Fruit fly (Drosophila melanogaster) whole organism, prepupa: ENCODE measurements around the gene Pnn.

Experiments used
- CG16779 ChIP-seq: fragments of 200-800 bp; sonication (Bioruptor generic); optimal IDR thresholded peaks from 3 replicates; lab custom pipeline; 2017; ENCODE audit warnings: missing biosample characterization, mild to moderate bottlenecking, missing genetic modification characterization
- CG3032 ChIP-seq: fragments of 200-800 bp; optimal IDR thresholded peaks from 2 replicates; lab custom pipeline; 2019; ENCODE audit warnings: missing biosample characterization, mild to moderate bottlenecking, missing genetic modification characterization, moderate library complexity
- CG31627 ChIP-seq: fragments of 200-800 bp; sonication (Bioruptor generic); optimal IDR thresholded peaks from 3 replicates; lab custom pipeline; 2016; ENCODE audit warnings: missing biosample characterization, missing genetic modification characterization
- CG32006 ChIP-seq: fragments of 200-800 bp; sonication (Bioruptor generic); optimal IDR thresholded peaks from 3 replicates; lab custom pipeline; 2017; ENCODE audit warnings: missing biosample characterization, mild to moderate bottlenecking, missing genetic modification characterization
- CG6163 ChIP-seq: fragments of 200-800 bp; sonication (Bioruptor generic); IDR thresholded peaks from 3 replicates; pipeline ENCODE4 v1.3.6; 2022; ENCODE audit warnings: missing biosample characterization, missing genetic modification characterization
- Gug ChIP-seq: fragments of 200-800 bp; sonication (Bioruptor generic); IDR thresholded peaks from 2 replicates; pipeline ENCODE4 v1.3.6; 2022; ENCODE audit warnings: missing biosample characterization, missing genetic modification characterization
- Smox ChIP-seq: fragments of 200-800 bp; sonication (Bioruptor generic); optimal IDR thresholded peaks from 3 replicates; lab custom pipeline; 2016; ENCODE audit warnings: missing biosample characterization, missing genetic modification characterization
- achi ChIP-seq: fragments of 200-800 bp; sonication (Bioruptor generic); optimal IDR thresholded peaks from 3 replicates; lab custom pipeline; 2016; ENCODE audit warnings: missing biosample characterization, missing genetic modification characterization
- esn ChIP-seq: fragments of 200-800 bp; sonication (Bioruptor generic); optimal IDR thresholded peaks from 2 replicates; lab custom pipeline; 2016; ENCODE audit warnings: missing biosample characterization, mild to moderate bottlenecking, missing genetic modification characterization, moderate library complexity
- salr ChIP-seq, 2 experiments: fragments of 200-800 bp; sonication (Bioruptor generic); optimal IDR thresholded peaks; 3 replicates each; lab custom pipeline; 2016 to 2018; ENCODE audit warnings: missing biosample characterization in 2 of 2, missing genetic modification characterization in 2 of 2, mild to moderate bottlenecking in 1 of 2
- spab ChIP-seq: fragments of 200-800 bp; sonication (Bioruptor generic); optimal IDR thresholded peaks from 2 replicates; lab custom pipeline; 2017; ENCODE audit warnings: missing biosample characterization, mild to moderate bottlenecking, missing genetic modification characterization, missing genetic modification reagents
- svp ChIP-seq: fragments of 200-800 bp; sonication (Bioruptor generic); peaks from one replicate; lab custom pipeline; 2016; ENCODE audit warnings: missing biosample characterization, missing genetic modification characterization
- topi ChIP-seq: fragments of 200-800 bp; sonication (Bioruptor generic); optimal IDR thresholded peaks from 3 replicates; lab custom pipeline; 2016; ENCODE audit warnings: missing biosample characterization, missing genetic modification characterization
- vri ChIP-seq: fragments of 200-800 bp; sonication (Bioruptor generic); optimal IDR thresholded peaks from 3 replicates; lab custom pipeline; 2016; ENCODE audit warnings: missing biosample characterization, mild to moderate bottlenecking, missing genetic modification characterization

dm6 chr3R:9704183-9705007 is 36.3 kb upstream of the Pnn start:
- TF ChIP-seq CG6163 (no peak), CG3032 (tag; lab: Kevin White, UChicago) (no peak), CG32006 (no peak), spab (GFP tag; lab: Kevin White, UChicago) (no peak), achi (GFP tag; lab: Kevin White, UChicago) (no peak), salr (GFP tag; optimal IDR thresholded peaks at IDR 0.05; lab: Kevin White, UChicago) (no peak), CG31627 (GFP tag; lab: Kevin White, UChicago) (no peak), svp (GFP tag; lab: Kevin White, UChicago) (peak; percentile 85), topi (GFP tag; lab: Kevin White, UChicago) (no peak), Smox (no peak), esn (GFP tag; lab: Kevin White, UChicago) (no peak), CG16779 (tag; lab: Kevin White, UChicago) (peak; percentile 42), vri (GFP tag; lab: Kevin White, UChicago) (peak; percentile 99), Gug (GFP tag; lab: Robert Waterston, UW) (no peak)
